Worm (Caenorhabditis elegans) whole organism, L2 larva: ENCODE measurements around the gene Y43F8B.14.

Experiments
- F13H6.1 ChIP-seq: sonication (generic microtip); optimal IDR thresholded peaks from 2 replicates; lab custom pipeline; 2016; ENCODE audit warnings: missing genetic modification characterization, missing compliant biosample characterization
- ZK546.5 ChIP-seq: sonication (generic microtip); optimal IDR thresholded peaks from 2 replicates; lab custom pipeline; 2017; ENCODE audit warnings: missing biosample characterization, missing genetic modification characterization
- ceh-16 ChIP-seq: fragments of 150-350 bp; optimal IDR thresholded peaks from 2 replicates; lab custom pipeline; 2014; ENCODE audit warnings: missing biosample characterization, missing genetic modification characterization
- ceh-82 ChIP-seq: fragments of 150-350 bp; optimal IDR thresholded peaks from 2 replicates; lab custom pipeline; 2014; ENCODE audit warnings: missing biosample characterization, missing genetic modification characterization
- egl-27 ChIP-seq: sonication (generic microtip); optimal IDR thresholded peaks from 3 replicates; lab custom pipeline; 2017; ENCODE audit warnings: missing biosample characterization, missing genetic modification reagents, missing genetic modification characterization
- elt-1 ChIP-seq: fragments of 150-350 bp; optimal IDR thresholded peaks from 2 replicates; lab custom pipeline; 2014; ENCODE audit warnings: missing biosample characterization, missing genetic modification characterization
- elt-3 ChIP-seq: sonication (generic microtip); optimal IDR thresholded peaks from 2 replicates; lab custom pipeline; 2017; ENCODE audit warnings: missing biosample characterization, missing genetic modification characterization
- fos-1 ChIP-seq: fragments of 150-350 bp; optimal IDR thresholded peaks from 2 replicates; lab custom pipeline; 2014; ENCODE audit warnings: missing biosample characterization, missing genetic modification characterization
- gmeb-1 ChIP-seq: fragments of 150-350 bp; optimal IDR thresholded peaks from 2 replicates; lab custom pipeline; 2014; ENCODE audit warnings: missing biosample characterization, missing genetic modification characterization
- mab-5 ChIP-seq: fragments of 150-350 bp; optimal IDR thresholded peaks from 2 replicates; lab custom pipeline; 2014; ENCODE audit warnings: missing biosample characterization, missing genetic modification characterization
- mbf-1 ChIP-seq: sonication (generic microtip); optimal IDR thresholded peaks from 2 replicates; lab custom pipeline; 2017; ENCODE audit warnings: missing biosample characterization, missing genetic modification characterization
- nhr-11 ChIP-seq: fragments of 150-350 bp; optimal IDR thresholded peaks from 2 replicates; lab custom pipeline; 2014; ENCODE audit warnings: missing biosample characterization, missing genetic modification characterization
- nhr-12 ChIP-seq: fragments of 150-350 bp; optimal IDR thresholded peaks from 2 replicates; lab custom pipeline; 2014; ENCODE audit warnings: missing biosample characterization, missing genetic modification characterization
- nhr-129 ChIP-seq: fragments of 150-350 bp; optimal IDR thresholded peaks from 2 replicates; lab custom pipeline; 2014; ENCODE audit warnings: missing biosample characterization, missing genetic modification characterization
- nhr-21 ChIP-seq: fragments of 150-350 bp; optimal IDR thresholded peaks from 2 replicates; lab custom pipeline; 2014; ENCODE audit warnings: missing biosample characterization, missing genetic modification characterization
- nhr-23 ChIP-seq: fragments of 150-350 bp; optimal IDR thresholded peaks from 2 replicates; lab custom pipeline; 2014; ENCODE audit warnings: missing biosample characterization, missing genetic modification reagents, missing genetic modification characterization
- nhr-25 ChIP-seq: fragments of 150-350 bp; sonication (generic microtip); optimal IDR thresholded peaks from 3 replicates; lab custom pipeline; 2014; ENCODE audit warnings: missing biosample characterization, missing genetic modification characterization
- nhr-6 ChIP-seq: fragments of 150-350 bp; optimal IDR thresholded peaks from 2 replicates; lab custom pipeline; 2014; ENCODE audit warnings: missing biosample characterization, missing genetic modification characterization
- sem-4 ChIP-seq: fragments of 150-350 bp; optimal IDR thresholded peaks from 2 replicates; lab custom pipeline; 2014; ENCODE audit warnings: missing biosample characterization, missing genetic modification reagents, missing genetic modification characterization
- sma-9 ChIP-seq, 2 experiments: fragments of 150-350 bp in 1 of 2; sonication (generic microtip) in 1 of 2; optimal IDR thresholded peaks; 2 replicates each; lab custom pipeline; 2014 to 2016; ENCODE audit warnings: missing genetic modification characterization in 2 of 2, mild to moderate bottlenecking in 1 of 2, missing biosample characterization in 1 of 2, missing compliant biosample characterization in 1 of 2, missing genetic modification reagents in 1 of 2, moderate library complexity in 1 of 2
- unc-39 ChIP-seq: fragments of 150-350 bp; optimal IDR thresholded peaks from 2 replicates; lab custom pipeline; 2014; ENCODE audit warnings: missing biosample characterization, missing genetic modification characterization
- ztf-11 ChIP-seq: sonication (generic microtip); optimal IDR thresholded peaks from 2 replicates; lab custom pipeline; 2017; ENCODE audit warnings: missing biosample characterization, missing genetic modification characterization
- ztf-4 ChIP-seq: fragments of 150-350 bp; optimal IDR thresholded peaks from 2 replicates; lab custom pipeline; 2014; ENCODE audit warnings: missing biosample characterization, missing genetic modification characterization

The Y43F8B.14 gene

DNA sequence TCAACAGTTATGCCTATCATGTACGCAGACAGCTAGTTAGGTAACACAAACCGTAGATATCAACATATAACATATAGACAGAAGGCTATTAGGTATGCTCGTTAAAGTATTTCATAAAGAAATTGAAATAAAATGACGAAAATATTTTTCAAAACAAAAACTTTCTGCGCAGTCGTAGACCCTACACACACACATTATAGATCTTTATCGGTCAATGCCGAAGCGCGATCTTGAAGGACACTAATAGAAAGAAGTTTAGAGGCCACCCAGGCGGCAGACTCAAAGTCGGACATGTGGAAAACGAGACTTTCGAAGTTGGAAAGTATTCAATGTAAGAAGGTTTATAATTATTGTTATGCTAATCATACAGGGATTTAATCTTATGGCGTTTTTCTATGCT lies 26.8 kb downstream of the Y43F8B.14 start:
- TF ChIP-seq sma-9 (GFP tag; optimal IDR thresholded peaks at IDR 0.05; lab: Kevin White, UChicago), result peak; percentile 56
- no peak for TF ChIP-seq sma-9 (tag; optimal IDR thresholded peaks at IDR 0.05; lab: Kevin White, UChicago)
- TF ChIP-seq nhr-23 (tag; lab: Kevin White, UChicago), result peak; percentile 57
- peak; percentile 40 for TF ChIP-seq ceh-16
- TF ChIP-seq nhr-25, result peak; percentile 28
- no peak for TF ChIP-seq ztf-4 (tag; lab: Kevin White, UChicago)
- TF ChIP-seq unc-39 (tag; lab: Kevin White, UChicago), result no peak
- peak; percentile 60 for TF ChIP-seq elt-1
- TF ChIP-seq nhr-11 (tag; lab: Kevin White, UChicago), result no peak
- no peak for TF ChIP-seq nhr-129 (tag; lab: Kevin White, UChicago)

DNA sequence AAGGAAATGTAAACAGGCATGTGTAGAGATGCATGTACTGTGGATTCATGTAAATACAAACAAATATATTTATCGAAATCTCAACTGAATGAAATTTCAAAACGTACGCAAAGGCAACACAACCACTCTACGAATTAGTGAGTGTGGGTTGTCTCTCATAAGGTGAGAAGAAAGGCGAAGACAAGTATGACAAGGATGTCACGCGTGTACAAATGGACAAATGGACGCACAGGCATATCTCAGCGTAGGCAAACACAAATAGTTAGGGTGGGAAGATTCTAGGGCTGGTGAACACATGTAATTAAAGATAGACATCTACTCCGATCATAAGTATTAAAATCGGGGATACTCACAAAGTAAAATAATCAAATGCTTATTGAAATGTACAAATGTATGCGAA lies 27.7 kb downstream of the Y43F8B.14 start:
- no peak for TF ChIP-seq ceh-16
- no peak for TF ChIP-seq fos-1 (tag; lab: Kevin White, UChicago)
- no peak for TF ChIP-seq elt-3 (tag; lab: Kevin White, UChicago)
- peak; percentile 23 for TF ChIP-seq nhr-25

DNA sequence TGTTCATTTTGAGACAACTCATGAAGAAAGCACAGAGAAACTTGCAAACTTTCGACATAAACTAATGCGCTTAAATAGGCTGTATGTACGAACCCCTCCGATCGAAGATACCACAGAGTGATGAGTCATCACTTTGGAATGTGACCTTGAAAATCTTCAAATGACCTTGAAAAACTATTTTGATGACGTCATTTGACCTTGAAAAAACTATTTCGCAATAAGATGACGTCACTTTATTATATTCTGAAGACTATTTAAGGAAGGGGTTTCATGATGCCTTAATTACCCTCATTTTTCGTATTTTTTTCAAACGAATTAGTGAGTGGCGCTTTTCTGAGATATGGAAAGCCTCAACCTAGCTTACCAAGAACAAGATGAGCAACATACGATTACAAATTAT lies 34.6 kb downstream of the Y43F8B.14 start, which contains the start of gene C25F9.2:
C25F9.2 (plus strand) TSS at position 341 of the 400 bp plus-strand sequence.
- no peak for TF ChIP-seq sma-9 (GFP tag; optimal IDR thresholded peaks at IDR 0.05; lab: Kevin White, UChicago)
- no peak for TF ChIP-seq sma-9 (tag; optimal IDR thresholded peaks at IDR 0.05; lab: Kevin White, UChicago)
- no peak for TF ChIP-seq F13H6.1 (tag; lab: Kevin White, UChicago)
- TF ChIP-seq nhr-25, result peak; percentile 47
- TF ChIP-seq nhr-21 (tag; lab: Kevin White, UChicago), result no peak

DNA sequence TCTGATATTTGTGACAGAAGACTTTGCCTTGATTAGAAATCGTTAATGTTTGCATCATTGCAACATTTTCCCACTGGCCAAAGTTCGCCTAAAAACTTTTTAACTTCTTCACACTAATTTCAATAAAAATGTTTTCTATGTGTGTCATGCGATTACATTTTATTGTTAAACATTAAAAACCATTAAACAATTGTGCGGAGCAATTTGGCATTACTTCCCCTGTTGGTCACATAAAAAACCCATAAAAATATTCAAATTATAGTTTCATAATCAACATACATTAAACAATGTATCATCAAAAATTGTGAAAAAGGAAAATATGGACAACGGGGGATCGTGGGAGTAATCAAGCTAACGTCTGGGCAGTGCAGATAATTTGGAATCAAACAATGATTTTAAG lies 36.5 kb downstream of the Y43F8B.14 start:
- peak; percentile 1 for TF ChIP-seq fos-1 (tag; lab: Kevin White, UChicago)

DNA sequence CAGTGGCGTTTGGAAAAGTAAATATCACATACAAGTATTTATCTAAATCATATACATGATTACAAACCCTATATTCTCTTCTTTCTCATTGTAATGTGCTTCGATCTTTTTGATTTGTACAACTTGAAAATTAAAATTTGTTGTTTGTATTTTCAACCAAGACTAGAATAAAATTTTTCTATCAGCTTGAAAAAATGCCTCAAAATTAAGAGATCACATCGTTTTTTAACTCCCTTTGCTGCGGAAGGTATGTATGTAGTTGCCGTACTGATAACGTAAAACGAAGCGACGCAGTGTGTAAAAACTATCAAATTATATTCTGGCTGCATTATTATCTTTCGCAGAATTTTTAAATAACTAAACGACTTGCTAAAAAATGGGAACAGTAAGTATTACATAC lies 37.9 kb downstream of the Y43F8B.14 start, which contains the start of gene C25F9.15:
C25F9.15 (plus strand) TSS at position 301 of the 400 bp plus-strand sequence.
- TF ChIP-seq nhr-23 (tag; lab: Kevin White, UChicago), result no peak
- TF ChIP-seq elt-1, result no peak
- TF ChIP-seq mab-5, result no peak
- no peak for TF ChIP-seq nhr-12 (tag; lab: Kevin White, UChicago)
- TF ChIP-seq egl-27, result no peak
- peak; percentile 40 for TF ChIP-seq fos-1 (tag; lab: Kevin White, UChicago)

DNA sequence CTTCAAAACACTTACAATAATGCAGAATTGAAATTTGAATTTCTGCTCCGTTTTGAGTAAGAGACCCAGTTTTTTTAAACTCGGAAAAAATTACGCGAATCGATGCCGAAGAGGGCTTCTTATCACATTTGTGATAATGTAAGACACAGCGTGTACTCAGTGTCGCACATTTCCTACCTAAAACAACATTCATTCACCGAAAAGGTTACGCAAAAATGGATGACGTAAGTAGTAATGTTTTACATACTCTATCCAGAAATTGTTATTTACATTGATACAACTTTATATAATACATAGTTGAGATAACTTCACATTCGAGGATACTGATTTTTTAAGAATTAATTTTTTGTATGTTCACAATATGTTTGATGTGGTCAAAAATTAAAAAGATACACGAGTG lies 39.3 kb downstream of the Y43F8B.14 start, which contains the start of the genes C25F9.4 and C25F9.9:
C25F9.4 (minus strand) TSS at position 101 of the 400 bp plus-strand sequence.
C25F9.9 (plus strand) TSS at position 137 of the 400 bp plus-strand sequence.
- no peak for TF ChIP-seq nhr-12 (tag; lab: Kevin White, UChicago)
- TF ChIP-seq nhr-6 (tag; lab: Kevin White, UChicago), result no peak
- peak; percentile 59 for TF ChIP-seq fos-1 (tag; lab: Kevin White, UChicago)
- no peak for TF ChIP-seq ceh-82 (tag; lab: Kevin White, UChicago)
- no peak for TF ChIP-seq unc-39 (tag; lab: Kevin White, UChicago)
- no peak for TF ChIP-seq ztf-11
- no peak for TF ChIP-seq mbf-1 (tag; lab: Kevin White, UChicago)
- no peak for TF ChIP-seq ZK546.5 (tag; lab: Kevin White, UChicago)
- TF ChIP-seq, all 48 proteins: peak for 1

DNA sequence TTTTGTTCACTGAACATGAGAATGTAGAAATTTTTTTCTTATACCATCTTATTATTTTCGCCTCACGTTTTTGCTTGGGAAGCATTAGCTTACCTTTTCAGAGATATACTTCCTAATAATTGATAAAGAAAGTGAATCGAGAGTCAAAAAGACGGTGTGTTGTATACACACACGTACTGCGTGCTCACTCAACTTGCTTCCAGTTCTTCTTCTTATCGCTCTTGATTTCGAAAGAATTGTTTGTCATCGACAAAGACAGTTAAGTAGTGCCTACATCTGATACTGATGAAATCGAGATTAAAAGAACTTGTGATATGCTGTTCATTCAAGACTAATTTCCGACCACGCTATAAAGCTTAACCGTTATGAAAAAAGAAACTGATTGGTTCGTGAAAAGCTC lies 45.1 kb downstream of the Y43F8B.14 start, which contains the start of gene C25F9.5:
C25F9.5 (minus strand) TSS at position 195 of the 400 bp plus-strand sequence.
- TF ChIP-seq fos-1 (tag; lab: Kevin White, UChicago) (peak; percentile 83), sem-4 (tag; lab: Kevin White, UChicago) (no peak)

DNA sequence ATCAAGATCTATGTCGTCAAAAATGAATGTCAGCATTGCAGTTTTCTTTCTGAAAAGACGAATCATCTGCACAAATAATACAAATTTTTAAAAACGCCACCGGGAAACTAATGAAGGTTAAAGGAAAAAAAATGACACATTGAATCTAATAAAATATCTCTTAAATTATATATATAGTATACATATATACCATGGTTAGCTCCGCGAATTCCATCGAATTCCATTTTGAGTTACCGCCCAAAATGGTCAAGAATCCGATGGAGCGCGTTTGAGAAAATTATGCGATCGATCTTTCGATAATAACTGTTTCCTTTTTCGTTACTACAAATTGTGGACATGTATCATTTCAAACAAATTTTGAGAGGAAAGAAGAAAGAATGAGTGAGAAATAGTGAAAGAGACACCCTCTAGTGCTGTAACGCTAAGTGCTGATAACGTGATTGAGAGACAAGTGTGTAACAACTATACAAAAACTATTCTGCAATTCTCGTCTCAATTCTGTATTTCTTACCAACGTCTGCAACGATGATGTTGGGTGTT lies 50.4 kb downstream of the Y43F8B.14 start, which contains the start of the genes C25F9.6 and C25F9.10:
C25F9.6 (minus strand) TSS at position 51 of the 540 bp plus-strand sequence.
C25F9.10 (plus strand) TSS at position 454 of the 540 bp plus-strand sequence.
- TF ChIP-seq gmeb-1 (tag; lab: Kevin White, UChicago), result peak; percentile 42
- no peak for TF ChIP-seq nhr-6 (tag; lab: Kevin White, UChicago)
- TF ChIP-seq unc-39 (tag; lab: Kevin White, UChicago), result no peak
- peak; percentile 63 for TF ChIP-seq fos-1 (tag; lab: Kevin White, UChicago)
